Fruit fly (Drosophila melanogaster) whole organism, embryonic: ENCODE data around the gene CG31542.

Source experiments
- Ada2b ChIP-seq: fragments of 200-800 bp; sonication (Bioruptor generic); IDR thresholded peaks from 2 replicates; pipeline ENCODE4 v1.3.6; 2022; ENCODE audit warnings: missing biosample characterization, missing genetic modification characterization
- ara ChIP-seq: fragments of 200-800 bp; sonication (Bioruptor generic); IDR thresholded peaks from 2 replicates; pipeline ENCODE4 v1.3.6; 2022; ENCODE audit warnings: missing biosample characterization, missing genetic modification characterization
- cwo ChIP-seq: fragments of 200-800 bp; sonication (Bioruptor generic); optimal IDR thresholded peaks from 3 replicates; lab custom pipeline; 2017; ENCODE audit warnings: missing biosample characterization, missing genetic modification characterization, mild to moderate bottlenecking, moderate library complexity, missing genetic modification reagents

- TF ChIP-seq Ada2b (no peak), ara (GFP tag; lab: Robert Waterston, UW) (no peak), cwo (GFP tag; lab: Kevin White, UChicago) (no peak)
These were observed 4.6 kb upstream of the CG31542 start for dm6 chr3R:5364539-5365273.
